Worm (Caenorhabditis elegans) whole organism, L4 larva: Measurements from ENCODE around the gene ZK971.1.

Experiments used
- F44E2.7 ChIP-seq: fragments of 200-800 bp; sonication (Bioruptor generic); IDR thresholded peaks from 2 replicates; pipeline ENCODE4 v2.1.2; 2022; ENCODE audit warnings: missing genetic modification characterization, missing compliant biosample characterization
- attf-4 ChIP-seq: sonication (generic microtip); optimal IDR thresholded peaks from 3 replicates; lab custom pipeline; 2017; ENCODE audit warnings: missing biosample characterization, missing genetic modification characterization
- ceh-44 ChIP-seq: fragments of 200-800 bp; sonication (Bioruptor generic); IDR thresholded peaks from 2 replicates; pipeline ENCODE4 v1.3.6; 2022; ENCODE audit warnings: missing genetic modification reagents, missing genetic modification characterization, missing compliant biosample characterization
- dmd-9 ChIP-seq: fragments of 200-800 bp; sonication (Bioruptor generic); IDR thresholded peaks from 2 replicates; pipeline ENCODE4 v1.3.6; 2022; ENCODE audit warnings: missing genetic modification reagents, missing genetic modification characterization, missing compliant biosample characterization
- fos-1 ChIP-seq: fragments of 150-350 bp; optimal IDR thresholded peaks from 2 replicates; lab custom pipeline; 2014; ENCODE audit warnings: missing biosample characterization, missing genetic modification characterization
- jun-1 ChIP-seq: fragments of 150-350 bp; optimal IDR thresholded peaks from 2 replicates; lab custom pipeline; 2014; ENCODE audit warnings: missing biosample characterization, missing genetic modification reagents, missing genetic modification characterization
- lin-29 ChIP-seq: fragments of 200-800 bp; sonication (Bioruptor generic); IDR thresholded peaks from 2 replicates; pipeline ENCODE4 v1.3.6; 2022; ENCODE audit warnings: missing genetic modification reagents, missing genetic modification characterization, missing compliant biosample characterization
- unc-39 ChIP-seq: sonication (generic microtip); optimal IDR thresholded peaks from 2 replicates; lab custom pipeline; 2017; ENCODE audit warnings: missing biosample characterization, missing genetic modification characterization

DNA sequence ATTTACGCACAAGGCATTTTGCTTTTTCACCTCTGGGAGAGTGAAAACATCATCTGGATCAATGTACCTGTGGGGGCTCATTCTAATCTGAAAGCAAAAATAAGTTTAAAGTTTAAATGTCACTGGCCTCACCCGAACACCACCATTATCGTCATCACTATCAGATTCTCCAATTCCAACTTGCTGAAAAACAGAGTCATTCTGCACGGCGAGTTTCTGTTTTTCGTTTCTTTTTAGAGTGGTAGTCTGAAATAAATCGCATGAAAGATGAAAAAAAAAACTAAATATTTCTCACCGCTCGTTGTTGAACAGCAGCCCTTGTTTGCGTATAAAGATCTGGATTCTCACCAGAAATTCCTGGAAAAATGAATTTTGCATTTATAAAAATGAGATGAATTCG lies 32.3 kb downstream of the ZK971.1 start:
- no peak for TF ChIP-seq ceh-44 (GFP tag; lab: Robert Waterston, UW)
- no peak for TF ChIP-seq lin-29
- TF ChIP-seq jun-1 (tag; lab: Kevin White, UChicago): no peak
- no peak for TF ChIP-seq dmd-9
- no peak for TF ChIP-seq attf-4 (tag; lab: Kevin White, UChicago)
- TF ChIP-seq fos-1 (tag; lab: Kevin White, UChicago): no peak
- TF ChIP-seq F44E2.7 (GFP tag; lab: Robert Waterston, UW): no peak
- no peak for TF ChIP-seq unc-39
